Fruit fly (Drosophila melanogaster) whole organism, embryonic: Measurements from ENCODE around the gene CG10252.
A peak's percentile ranks its signal among the peaks of the same experiment; 100 is the strongest.

Experiments used
- Abd-B ChIP-seq: fragments of 200-800 bp; sonication (Bioruptor generic); optimal IDR thresholded peaks from 2 replicates; lab custom pipeline; 2018; ENCODE audit warnings: missing biosample characterization, mild to moderate bottlenecking, missing genetic modification characterization, moderate library complexity
- Ada2b ChIP-seq: fragments of 200-800 bp; sonication (Bioruptor generic); IDR thresholded peaks from 2 replicates; pipeline ENCODE4 v1.3.6; 2022; ENCODE audit warnings: missing biosample characterization, missing genetic modification characterization
- Atf-2 ChIP-seq: fragments of 200-800 bp; sonication (Bioruptor generic); optimal IDR thresholded peaks from 2 replicates; lab custom pipeline; 2016; ENCODE audit warnings: missing biosample characterization, missing genetic modification characterization
- CG10147 ChIP-seq: fragments of 200-800 bp; sonication (Bioruptor generic); optimal IDR thresholded peaks from 2 replicates; lab custom pipeline; 2019; ENCODE audit warnings: missing biosample characterization, mild to moderate bottlenecking, missing genetic modification characterization, moderate library complexity
- CG10431 ChIP-seq: fragments of 200-800 bp; sonication (Bioruptor generic); optimal IDR thresholded peaks from 3 replicates; lab custom pipeline; 2018; ENCODE audit warnings: missing biosample characterization, mild to moderate bottlenecking, missing genetic modification characterization
- CG10462 ChIP-seq: fragments of 200-800 bp; sonication (Bioruptor generic); optimal IDR thresholded peaks from 2 replicates; lab custom pipeline; 2016; ENCODE audit warnings: missing biosample characterization, missing genetic modification characterization
- CG12236 ChIP-seq: fragments of 200-800 bp; sonication (Bioruptor generic); optimal IDR thresholded peaks from 2 replicates; lab custom pipeline; 2016; ENCODE audit warnings: missing biosample characterization, missing genetic modification characterization
- CG12744 ChIP-seq: fragments of 200-800 bp; sonication (Bioruptor generic); optimal IDR thresholded peaks from 2 replicates; lab custom pipeline; 2016; ENCODE audit warnings: missing biosample characterization, missing genetic modification characterization
- CG1603 ChIP-seq: fragments of 200-800 bp; sonication (Bioruptor generic); optimal IDR thresholded peaks from 2 replicates; lab custom pipeline; 2019; ENCODE audit warnings: missing biosample characterization, mild to moderate bottlenecking, missing genetic modification characterization, moderate library complexity
- CG16815 ChIP-seq: fragments of 200-800 bp; sonication (Bioruptor generic); optimal IDR thresholded peaks from 3 replicates; lab custom pipeline; 2017; ENCODE audit warnings: missing biosample characterization, mild to moderate bottlenecking, missing genetic modification characterization
- CG16863 ChIP-seq: fragments of 200-800 bp; sonication (Bioruptor generic); optimal IDR thresholded peaks from 3 replicates; lab custom pipeline; 2016; ENCODE audit warnings: missing biosample characterization, missing genetic modification characterization
- CG17186 ChIP-seq: fragments of 200-800 bp; sonication (Bioruptor generic); optimal IDR thresholded peaks from 3 replicates; lab custom pipeline; 2017; ENCODE audit warnings: missing biosample characterization, missing genetic modification reagents, missing genetic modification characterization
- CG17361 ChIP-seq: fragments of 200-800 bp; sonication (Bioruptor generic); IDR thresholded peaks from 3 replicates; pipeline ENCODE4 v1.3.6; 2022; ENCODE audit warnings: missing biosample characterization, missing genetic modification characterization
- CG2202 ChIP-seq: fragments of 200-800 bp; sonication (Bioruptor generic); optimal IDR thresholded peaks from 2 replicates; lab custom pipeline; 2018; ENCODE audit warnings: missing biosample characterization, mild to moderate bottlenecking, missing genetic modification characterization
- CG5180 ChIP-seq: fragments of 200-800 bp; sonication (Bioruptor generic); optimal IDR thresholded peaks from 3 replicates; lab custom pipeline; 2017; ENCODE audit warnings: missing biosample characterization, missing genetic modification characterization, mild to moderate bottlenecking, moderate library complexity, missing genetic modification reagents
- CG6765 ChIP-seq: fragments of 200-800 bp; sonication (Bioruptor generic); optimal IDR thresholded peaks from 3 replicates; lab custom pipeline; 2017; ENCODE audit warnings: missing biosample characterization, mild to moderate bottlenecking, missing genetic modification characterization
- CoRest ChIP-seq: fragments of 200-800 bp; sonication (Bioruptor generic); optimal IDR thresholded peaks from 3 replicates; lab custom pipeline; 2018; ENCODE audit warnings: missing biosample characterization, mild to moderate bottlenecking, missing genetic modification characterization, moderate library complexity
- Dad ChIP-seq: fragments of 200-800 bp; sonication (Bioruptor generic); optimal IDR thresholded peaks from 3 replicates; lab custom pipeline; 2016; ENCODE audit warnings: missing biosample characterization, missing genetic modification characterization
- Deaf1 ChIP-seq: fragments of 200-800 bp; optimal IDR thresholded peaks from 3 replicates; lab custom pipeline; 2019; ENCODE audit warnings: missing biosample characterization, mild to moderate bottlenecking, missing genetic modification characterization, moderate library complexity
- Doc3 ChIP-seq: fragments of 200-800 bp; sonication (Bioruptor generic); IDR thresholded peaks from 3 replicates; pipeline ENCODE4 v1.3.6; 2022; ENCODE audit warnings: missing biosample characterization, missing genetic modification characterization; ENCODE audit not compliant: partially characterized antibody
- E2f1 ChIP-seq: fragments of 200-800 bp; sonication (Bioruptor generic); IDR thresholded peaks from 2 replicates; pipeline ENCODE4 v1.3.6; 2022; ENCODE audit warnings: missing biosample characterization, missing genetic modification characterization
- Ets65A ChIP-seq: fragments of 200-800 bp; sonication (Bioruptor generic); peaks from one replicate; lab custom pipeline; 2016; ENCODE audit warnings: missing biosample characterization, missing genetic modification characterization
- Hr3 ChIP-seq: fragments of 200-800 bp; sonication (Bioruptor generic); optimal IDR thresholded peaks from 3 replicates; lab custom pipeline; 2016; ENCODE audit warnings: missing biosample characterization, missing genetic modification characterization
- Hr78 ChIP-seq, 2 experiments: fragments of 200-800 bp in 1 of 2; fragments of >200 bp in 1 of 2; sonication (Bioruptor generic) in 1 of 2; optimal IDR thresholded peaks; 2 replicates each; lab custom pipeline; 2017 to 2019; ENCODE audit warnings: missing biosample characterization in 2 of 2, missing genetic modification characterization in 2 of 2, mild to moderate bottlenecking in 1 of 2, moderate library complexity in 1 of 2
- Med ChIP-seq: fragments of 200-800 bp; sonication (Bioruptor generic); peaks from one replicate; lab custom pipeline; 2016; ENCODE audit warnings: missing biosample characterization, missing genetic modification characterization, mild to moderate bottlenecking, inconsistent platforms, moderate library complexity
- Mes4 ChIP-seq: fragments of 200-800 bp; sonication (Bioruptor generic); optimal IDR thresholded peaks from 2 replicates; lab custom pipeline; 2016; ENCODE audit warnings: missing biosample characterization, missing genetic modification characterization
- NFAT ChIP-seq: fragments of 200-800 bp; sonication (Bioruptor generic); IDR thresholded peaks from 2 replicates; pipeline ENCODE4 v1.3.6; 2022; ENCODE audit warnings: missing biosample characterization, missing genetic modification characterization
- NfI ChIP-seq: fragments of 200-800 bp; sonication (Bioruptor generic); optimal IDR thresholded peaks from 3 replicates; lab custom pipeline; 2018; ENCODE audit warnings: missing biosample characterization, mild to moderate bottlenecking, missing genetic modification characterization, moderate library complexity
- Rx ChIP-seq: fragments of 200-800 bp; sonication (Bioruptor generic); IDR thresholded peaks from 2 replicates; pipeline ENCODE4 v1.3.6; 2022; ENCODE audit warnings: missing biosample characterization, missing genetic modification characterization
- Six4 ChIP-seq: fragments of 200-800 bp; sonication (Bioruptor generic); optimal IDR thresholded peaks from 2 replicates; lab custom pipeline; 2016; ENCODE audit warnings: missing biosample characterization, missing genetic modification characterization
- Ssrp ChIP-seq: fragments of 200-800 bp; sonication (Bioruptor generic); optimal IDR thresholded peaks from 2 replicates; lab custom pipeline; 2018; ENCODE audit warnings: missing biosample characterization, mild to moderate bottlenecking, missing genetic modification characterization, moderate library complexity
- chn ChIP-seq: fragments of 200-800 bp; sonication (Bioruptor generic); optimal IDR thresholded peaks from 2 replicates; lab custom pipeline; 2016; ENCODE audit warnings: missing biosample characterization, missing genetic modification characterization
- ci ChIP-seq: fragments of 200-800 bp; sonication (Bioruptor generic); IDR thresholded peaks from 3 replicates; pipeline ENCODE4 v1.3.6; 2022; ENCODE audit warnings: missing biosample characterization, missing genetic modification characterization
- dmrt99B ChIP-seq: fragments of 200-800 bp; sonication (Bioruptor generic); optimal IDR thresholded peaks from 2 replicates; lab custom pipeline; 2018; ENCODE audit warnings: missing biosample characterization, mild to moderate bottlenecking, missing genetic modification characterization, moderate library complexity
- ewg ChIP-seq: fragments of 200-800 bp; sonication (Bioruptor generic); optimal IDR thresholded peaks from 3 replicates; lab custom pipeline; 2017; ENCODE audit warnings: mild to moderate bottlenecking, missing biosample characterization, missing genetic modification reagents, missing genetic modification characterization
- fd102C ChIP-seq: fragments of 200-800 bp; sonication (Bioruptor generic); optimal IDR thresholded peaks from 2 replicates; lab custom pipeline; 2018; ENCODE audit warnings: missing biosample characterization, mild to moderate bottlenecking, missing genetic modification characterization, moderate library complexity
- gem ChIP-seq: fragments of 200-800 bp; sonication (Bioruptor generic); optimal IDR thresholded peaks from 2 replicates; lab custom pipeline; 2019; ENCODE audit warnings: missing biosample characterization, mild to moderate bottlenecking, missing genetic modification characterization, moderate library complexity
- jing ChIP-seq: fragments of 200-800 bp; sonication (Bioruptor generic); optimal IDR thresholded peaks from 2 replicates; lab custom pipeline; 2018; ENCODE audit warnings: missing biosample characterization, mild to moderate bottlenecking, missing genetic modification characterization
- lmd ChIP-seq: fragments of 200-800 bp; sonication (Bioruptor generic); IDR thresholded peaks from 2 replicates; pipeline ENCODE4 v1.3.6; 2022; ENCODE audit warnings: missing biosample characterization, missing genetic modification characterization
- mam ChIP-seq: fragments of 200-800 bp; sonication (Bioruptor generic); optimal IDR thresholded peaks from 3 replicates; lab custom pipeline; 2016; ENCODE audit warnings: missing biosample characterization, missing genetic modification characterization
- odd ChIP-seq: fragments of 200-800 bp; sonication (Bioruptor generic); optimal IDR thresholded peaks from 2 replicates; lab custom pipeline; 2017; ENCODE audit warnings: missing biosample characterization, mild to moderate bottlenecking, missing genetic modification characterization
- org-1 ChIP-seq: fragments of 200-800 bp; sonication (Bioruptor generic); optimal IDR thresholded peaks from 2 replicates; lab custom pipeline; 2017; ENCODE audit warnings: missing biosample characterization, missing genetic modification characterization
- rib ChIP-seq: fragments of 200-800 bp; sonication (Bioruptor generic); IDR thresholded peaks from 2 replicates; pipeline ENCODE4 v1.3.6; 2022; ENCODE audit warnings: missing biosample characterization, missing genetic modification characterization
- sim ChIP-seq: fragments of 200-800 bp; sonication (Bioruptor generic); IDR thresholded peaks from 2 replicates; pipeline ENCODE4 v1.3.6; 2022; ENCODE audit warnings: missing biosample characterization, missing genetic modification characterization
- tin ChIP-seq: fragments of 200-800 bp; sonication (Bioruptor generic); optimal IDR thresholded peaks from 3 replicates; lab custom pipeline; 2016; ENCODE audit warnings: missing biosample characterization, missing genetic modification characterization
- tup ChIP-seq: fragments of 200-800 bp; sonication (Bioruptor generic); optimal IDR thresholded peaks from 2 replicates; lab custom pipeline; 2016; ENCODE audit warnings: missing biosample characterization, mild to moderate bottlenecking, missing genetic modification characterization, moderate library complexity
- zen ChIP-seq: fragments of 200-800 bp; sonication (Bioruptor generic); optimal IDR thresholded peaks from 3 replicates; lab custom pipeline; 2018; ENCODE audit warnings: missing biosample characterization, mild to moderate bottlenecking, missing genetic modification characterization, moderate library complexity
- zf30C ChIP-seq: fragments of 200-800 bp; sonication (Bioruptor generic); optimal IDR thresholded peaks from 3 replicates; lab custom pipeline; 2018; ENCODE audit warnings: missing biosample characterization, mild to moderate bottlenecking, missing genetic modification characterization
- zfh1 ChIP-seq: fragments of 200-800 bp; sonication (Bioruptor generic); IDR thresholded peaks from 3 replicates; pipeline ENCODE4 v1.3.6; 2022; ENCODE audit warnings: missing biosample characterization, missing genetic modification characterization
- zfh2 ChIP-seq: fragments of 200-800 bp; sonication (Bioruptor generic); optimal IDR thresholded peaks from 2 replicates; lab custom pipeline; 2016; ENCODE audit warnings: missing biosample characterization, missing genetic modification characterization

CG10252 gene

dm6 chr3R:23709508-23710208 is 13.6 kb upstream of the CG10252 start, which contains the start of gene CG10301 (continued):
- TF ChIP-seq dmrt99B (tag; lab: Kevin White, UChicago): peak; percentile 66
- peak; percentile 88 for TF ChIP-seq zfh1 (GFP tag; lab: Robert Waterston, UW)
- TF ChIP-seq NFAT (GFP tag; lab: Robert Waterston, UW): no peak
- peak; percentile 25 for TF ChIP-seq odd (GFP tag; lab: Kevin White, UChicago)
- peak; percentile 61 for TF ChIP-seq CoRest (tag; lab: Kevin White, UChicago)
- TF ChIP-seq CG16815 (GFP tag; lab: Kevin White, UChicago): peak; percentile 63
- no peak for TF ChIP-seq zfh2 (GFP tag; lab: Kevin White, UChicago)
- TF ChIP-seq Mes4 (GFP tag; lab: Kevin White, UChicago): no peak
- peak; percentile 82 for TF ChIP-seq ci
- TF ChIP-seq CG10147 (GFP tag; lab: Kevin White, UChicago): no peak
- no peak for TF ChIP-seq CG10431 (GFP tag; lab: Kevin White, UChicago)
- peak; percentile 35 for TF ChIP-seq org-1 (GFP tag; lab: Kevin White, UChicago)
- no peak for TF ChIP-seq Hr78 (GFP tag; optimal IDR thresholded peaks at IDR 0.05; lab: Kevin White, UChicago)
- TF ChIP-seq Hr3: peak; percentile 47
- TF ChIP-seq Doc3 (GFP tag; lab: Robert Waterston, UW): no peak
- TF ChIP-seq CG12236: peak; percentile 7
- peak; percentile 13 for TF ChIP-seq NfI (GFP tag; lab: Kevin White, UChicago)
- TF ChIP-seq Ets65A (GFP tag; lab: Kevin White, UChicago): peak; percentile 90
- TF ChIP-seq CG6765 (GFP tag; lab: Kevin White, UChicago): no peak
- TF ChIP-seq Med (GFP tag; lab: Kevin White, UChicago): peak; percentile 77
- peak; percentile 60 for TF ChIP-seq E2f1 (GFP tag; lab: Robert Waterston, UW)
- peak; percentile 44 for TF ChIP-seq chn (GFP tag; lab: Kevin White, UChicago)
- TF ChIP-seq CG17186 (GFP tag; lab: Kevin White, UChicago): peak; percentile 26
- peak; percentile 76 for TF ChIP-seq fd102C (GFP tag; lab: Kevin White, UChicago)
- TF ChIP-seq Dad: peak; percentile 27
- no peak for TF ChIP-seq rib (GFP tag; lab: Robert Waterston, UW)
- peak; percentile 42 for TF ChIP-seq jing (GFP tag; lab: Kevin White, UChicago)
- no peak for TF ChIP-seq Deaf1 (tag; lab: Kevin White, UChicago)
- peak; percentile 39 for TF ChIP-seq Rx (GFP tag; lab: Robert Waterston, UW)
- peak; percentile 76 for TF ChIP-seq gem (tag; lab: Kevin White, UChicago)
- TF ChIP-seq Ada2b (GFP tag; lab: Robert Waterston, UW): peak; percentile 23; the same call in 1 of the 2 replicates
- TF ChIP-seq tin (GFP tag; lab: Kevin White, UChicago): peak; percentile 66
- TF ChIP-seq CG1603 (tag; lab: Kevin White, UChicago): peak; percentile 84
- TF ChIP-seq CG10462 (GFP tag; lab: Kevin White, UChicago): peak; percentile 43
- TF ChIP-seq Six4 (GFP tag; lab: Kevin White, UChicago): peak; percentile 73
- TF ChIP-seq CG12744: no peak
- peak; percentile 84 for TF ChIP-seq zen (tag; lab: Kevin White, UChicago)
- peak; percentile 56 for TF ChIP-seq ewg
- TF ChIP-seq tup: no peak
- peak; percentile 54 for TF ChIP-seq CG2202 (tag; lab: Kevin White, UChicago)
- peak; percentile 81 for TF ChIP-seq zf30C (GFP tag; lab: Kevin White, UChicago)
- TF ChIP-seq sim (GFP tag; lab: Robert Waterston, UW): peak; percentile 31; the same call in 1 of the 2 replicates
- peak; percentile 63 for TF ChIP-seq CG17361 (GFP tag; lab: Robert Waterston, UW)
- TF ChIP-seq lmd: peak; percentile 62
- TF ChIP-seq CG16863 (GFP tag; lab: Kevin White, UChicago): peak; percentile 26
- peak; percentile 13 for TF ChIP-seq mam (GFP tag; lab: Kevin White, UChicago)
- peak; percentile 43 for TF ChIP-seq Abd-B (GFP tag; lab: Kevin White, UChicago)
- peak; percentile 46 for TF ChIP-seq Atf-2 (GFP tag; lab: Kevin White, UChicago)
- peak; percentile 66 for TF ChIP-seq Ssrp (tag; lab: Kevin White, UChicago)
- peak; percentile 1 for TF ChIP-seq CG5180 (GFP tag; lab: Kevin White, UChicago)
